Fruit fly (Drosophila melanogaster): ENCODE results near the gene Rev1.

Gene Rev1

dm6 chr3L:644111-644718, 9.9 kb upstream of the Rev1 start (continued):
- peak; percentile 51; the same call in 1 of the 2 replicates for TF ChIP-seq CG17612 (GFP tag; IDR thresholded peaks at IDR 0.05)
- peak; percentile 90 for TF ChIP-seq Optix (GFP tag; IDR thresholded peaks at IDR 0.05)
- peak; percentile 85 for TF ChIP-seq sob (GFP tag; IDR thresholded peaks at IDR 0.05)
- TF ChIP-seq lbe (GFP tag; optimal IDR thresholded peaks at IDR 0.05), result peak; percentile 71
- peak; percentile 72 for TF ChIP-seq trem (tag; optimal IDR thresholded peaks at IDR 0.05)
- peak; percentile 33; the same call in 1 of the 2 replicates for TF ChIP-seq CG11085 (GFP tag; IDR thresholded peaks at IDR 0.05)
- peak; percentile 76 for TF ChIP-seq Lhr (GFP tag; optimal IDR thresholded peaks at IDR 0.05)
- peak; percentile 77 for TF ChIP-seq Rfx (GFP tag; IDR thresholded peaks at IDR 0.05)
- TF ChIP-seq CHES-1-like (GFP tag; optimal IDR thresholded peaks at IDR 0.05), result peak; percentile 73
- peak; percentile 86 for TF ChIP-seq kni (GFP tag; optimal IDR thresholded peaks at IDR 0.05)
- TF ChIP-seq scrt (GFP tag; optimal IDR thresholded peaks at IDR 0.05), result peak; percentile 66
- TF ChIP-seq CG12391 (tag; optimal IDR thresholded peaks at IDR 0.05), result peak; percentile 87
- peak; percentile 88 for TF ChIP-seq Hsf (GFP tag; optimal IDR thresholded peaks at IDR 0.05)
- peak; percentile 4 for TF ChIP-seq vfl (GFP tag; optimal IDR thresholded peaks at IDR 0.05)
- peak; percentile 65 for TF ChIP-seq Jarid2 (GFP tag; optimal IDR thresholded peaks at IDR 0.05)
- 0 out of 2 replicates have a peak, but pooled peaks have one; percentile 48 for TF ChIP-seq CG16779 (GFP tag; IDR thresholded peaks at IDR 0.05)
- peak; percentile 66 for TF ChIP-seq pb (GFP tag; optimal IDR thresholded peaks at IDR 0.05)
- TF ChIP-seq tll (GFP tag; optimal IDR thresholded peaks at IDR 0.05), result no peak
- peak; percentile 67 for TF ChIP-seq CG31365 (tag; optimal IDR thresholded peaks at IDR 0.05)
- TF ChIP-seq Hr78 (GFP tag; optimal IDR thresholded peaks at IDR 0.05), result peak in 1 of 2 experiments; percentile 60
- peak; percentile 72 for TF ChIP-seq sima (GFP tag; optimal IDR thresholded peaks at IDR 0.05)
- TF ChIP-seq ERR (GFP tag; optimal IDR thresholded peaks at IDR 0.05), result peak; percentile 71
- peak; percentile 82 for TF ChIP-seq bcd (GFP tag; optimal IDR thresholded peaks at IDR 0.05)
- TF ChIP-seq CG6765 (GFP tag; optimal IDR thresholded peaks at IDR 0.05), result peak; percentile 6
- peak; percentile 47 to 89 for TF ChIP-seq Hr51 (GFP tag; optimal IDR thresholded peaks at IDR 0.05)
- peak; percentile 52 for TF ChIP-seq Deaf1 (tag; optimal IDR thresholded peaks at IDR 0.05)
- peak; percentile 92 to 94 for TF ChIP-seq chif (GFP tag; optimal IDR thresholded peaks at IDR 0.05)
- TF ChIP-seq Abd-B (GFP tag; optimal IDR thresholded peaks at IDR 0.05), result peak; percentile 79
- peak; percentile 46 for TF ChIP-seq CG2116 (GFP tag; optimal IDR thresholded peaks at IDR 0.05)
- TF ChIP-seq usp (GFP tag; optimal IDR thresholded peaks at IDR 0.05), result no peak
- peak; percentile 83 for TF ChIP-seq tx (GFP tag; optimal IDR thresholded peaks at IDR 0.05)
- no peak for TF ChIP-seq fru (optimal IDR thresholded peaks at IDR 0.05)
- peak; percentile 89 for TF ChIP-seq CG12769 (tag; optimal IDR thresholded peaks at IDR 0.05)
- peak; percentile 76 for TF ChIP-seq gt (GFP tag; IDR thresholded peaks at IDR 0.05)
- TF ChIP-seq bab2 (GFP tag; optimal IDR thresholded peaks at IDR 0.05), result peak; percentile 85
- no peak for TF ChIP-seq CG14860 (GFP tag; IDR thresholded peaks at IDR 0.05; ENCODE audit: partially characterized antibody)
- TF ChIP-seq Stat92E (GFP tag; optimal IDR thresholded peaks at IDR 0.05), result no peak
- TF ChIP-seq CG9727 (GFP tag; optimal IDR thresholded peaks at IDR 0.05), result peak; percentile 79
- peak; percentile 65; the same call in 1 of the 2 replicates for TF ChIP-seq MBD-R2 (GFP tag; IDR thresholded peaks at IDR 0.05)
- no peak for TF ChIP-seq rib (GFP tag; IDR thresholded peaks at IDR 0.05)
- TF ChIP-seq ham (GFP tag; IDR thresholded peaks at IDR 0.05), result no peak
- TF ChIP-seq zfh1 (GFP tag; IDR thresholded peaks at IDR 0.05), result peak; percentile 93
- no peak for TF ChIP-seq ato (GFP tag; IDR thresholded peaks at IDR 0.05; ENCODE audit: partially characterized antibody)
- TF ChIP-seq Oaz (GFP tag; IDR thresholded peaks at IDR 0.05), result peak; percentile 78
- peak; percentile 65 for TF ChIP-seq CG6654 (GFP tag; optimal IDR thresholded peaks at IDR 0.05)
- TF ChIP-seq lilli (GFP tag; optimal IDR thresholded peaks at IDR 0.05), result peak; percentile 81
- TF ChIP-seq CG13123 (GFP tag; optimal IDR thresholded peaks at IDR 0.05), result peak; percentile 68
- peak; percentile 64; the same call in 1 of the 2 replicates for TF ChIP-seq Atf6 (GFP tag; IDR thresholded peaks at IDR 0.05)
- no peak for TF ChIP-seq Doc3 (GFP tag; IDR thresholded peaks at IDR 0.05; ENCODE audit: partially characterized antibody)
